Fruit fly (Drosophila melanogaster): ENCODE results near the gene MED24.

The MED24 gene

DNA sequence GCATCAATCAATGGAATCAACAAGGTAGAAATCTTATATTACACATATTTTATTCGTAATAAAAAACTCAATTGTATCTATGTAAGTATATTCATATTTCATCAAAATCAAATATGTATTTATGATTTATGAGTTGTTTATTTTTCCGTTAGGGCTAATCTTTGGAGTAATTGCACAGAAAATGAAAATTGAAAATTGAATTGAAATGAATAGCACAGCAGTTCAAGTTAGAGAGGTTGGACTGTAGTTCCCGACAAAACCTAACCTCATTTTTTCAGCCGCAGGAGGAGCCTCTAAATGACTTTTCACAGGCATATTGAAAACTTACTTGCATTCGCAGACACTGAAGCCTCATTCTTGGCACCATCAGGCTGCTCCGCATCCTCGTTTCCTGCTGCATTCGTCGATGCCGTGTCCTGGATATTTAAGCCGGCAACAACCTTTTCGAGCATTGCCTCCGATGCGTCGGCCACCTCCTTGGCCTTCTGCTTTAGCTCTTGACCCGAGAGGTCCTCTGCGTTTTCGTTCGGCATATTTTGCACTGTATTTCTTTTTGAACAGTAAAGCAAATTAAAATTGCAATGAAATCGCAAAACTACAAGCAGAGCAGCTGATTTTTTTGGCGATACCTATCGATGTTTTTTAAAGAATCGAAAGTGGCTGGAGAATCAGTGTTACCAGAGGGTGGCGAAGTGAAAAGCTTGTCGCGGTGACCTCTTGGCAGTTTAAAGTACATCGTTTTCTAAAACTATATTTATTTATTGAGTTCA, 13.1 kb upstream of the MED24 start, which contains the start of gene Nmt (continued):
- no peak for TF ChIP-seq HmgD (GFP tag; optimal IDR thresholded peaks at IDR 0.05)
- no peak for TF ChIP-seq ara (GFP tag; IDR thresholded peaks at IDR 0.05)
- peak; percentile 80 for TF ChIP-seq Bgb (GFP tag; IDR thresholded peaks at IDR 0.05; ENCODE audit: partially characterized antibody)
- no peak for TF ChIP-seq Dfd (GFP tag; optimal IDR thresholded peaks at IDR 0.05)
- TF ChIP-seq lilli (GFP tag; optimal IDR thresholded peaks at IDR 0.05) = peak; percentile 59
- no peak for TF ChIP-seq CG1647 (GFP tag; optimal IDR thresholded peaks at IDR 0.05)
- TF ChIP-seq dpn (GFP tag; optimal IDR thresholded peaks at IDR 0.05) = peak in 1 of 2 experiments; percentile 26
- TF ChIP-seq HLH54F (GFP tag; optimal IDR thresholded peaks at IDR 0.05) = no peak
- TF ChIP-seq CG1024 (GFP tag; IDR thresholded peaks at IDR 0.05) = no peak
- peak; percentile 30 for TF ChIP-seq Hsf (GFP tag; optimal IDR thresholded peaks at IDR 0.05)
- TF ChIP-seq lov (optimal IDR thresholded peaks at IDR 0.05) = no peak
- no peak for TF ChIP-seq lov (GFP tag; IDR thresholded peaks at IDR 0.05)
- peak; percentile 18 for TF ChIP-seq CG13424 (tag; optimal IDR thresholded peaks at IDR 0.05)
- TF ChIP-seq CG6813 (GFP tag; optimal IDR thresholded peaks at IDR 0.05) = no peak
- TF ChIP-seq HHEX (GFP tag; optimal IDR thresholded peaks at IDR 0.05) = no peak
- peak; percentile 11 for TF ChIP-seq CG2116 (GFP tag; optimal IDR thresholded peaks at IDR 0.05)
- TF ChIP-seq lola (GFP tag; optimal IDR thresholded peaks at IDR 0.05) = peak in 1 of 3 experiments; percentile 5
- no peak for TF ChIP-seq CG4404 (GFP tag; IDR thresholded peaks at IDR 0.05)
- peak; percentile 17 for TF ChIP-seq Dek (tag; optimal IDR thresholded peaks at IDR 0.05)
- peak; percentile 6 for TF ChIP-seq dmrt11E (tag; optimal IDR thresholded peaks at IDR 0.05)
- peak; percentile 71 for TF ChIP-seq sens (GFP tag)
- TF ChIP-seq CG13775 (GFP tag; optimal IDR thresholded peaks at IDR 0.05) = peak; percentile 7
- TF ChIP-seq CG8359 (GFP tag; optimal IDR thresholded peaks at IDR 0.05; ENCODE audit: borderline replicate concordance) = no peak
- peak; percentile 40 for TF ChIP-seq CG7839 (tag; optimal IDR thresholded peaks at IDR 0.05)
- TF ChIP-seq Pdp1 (GFP tag; optimal IDR thresholded peaks at IDR 0.05) = peak in 1 of 2 experiments; percentile 4
- no peak for TF ChIP-seq Vsx1 (GFP tag; optimal IDR thresholded peaks at IDR 0.05)
- no peak for TF ChIP-seq bcd (GFP tag; optimal IDR thresholded peaks at IDR 0.05)
- no peak for TF ChIP-seq sima (GFP tag; optimal IDR thresholded peaks at IDR 0.05)
- TF ChIP-seq sd (tag; optimal IDR thresholded peaks at IDR 0.05) = no peak
- no peak for TF ChIP-seq Oaz (GFP tag; IDR thresholded peaks at IDR 0.05)
- TF ChIP-seq fd3F (GFP tag; optimal IDR thresholded peaks at IDR 0.05) = peak; percentile 7
- peak; percentile 5 for TF ChIP-seq az2 (GFP tag; optimal IDR thresholded peaks at IDR 0.05)
- peak in 1 of 2 experiments; percentile 18 for TF ChIP-seq Hr78 (GFP tag; optimal IDR thresholded peaks at IDR 0.05)
- TF ChIP-seq CG7786 (GFP tag; optimal IDR thresholded peaks at IDR 0.05) = peak; percentile 6
- TF ChIP-seq CrebB (tag; optimal IDR thresholded peaks at IDR 0.05) = no peak
- TF ChIP-seq CG16779 (GFP tag; IDR thresholded peaks at IDR 0.05) = no peak
- no peak for TF ChIP-seq pnt (GFP tag; optimal IDR thresholded peaks at IDR 0.05)
- peak; percentile 58 for TF ChIP-seq Xbp1 (GFP tag; optimal IDR thresholded peaks at IDR 0.05)
- TF ChIP-seq Hr3 (GFP tag; optimal IDR thresholded peaks at IDR 0.05) = no peak
- TF ChIP-seq CG31441 (GFP tag; IDR thresholded peaks at IDR 0.05) = no peak
- TF ChIP-seq hkb (optimal IDR thresholded peaks at IDR 0.05) = no peak
- TF ChIP-seq hkb (GFP tag; IDR thresholded peaks at IDR 0.05) = 0 out of 2 replicates have a peak, but pooled peaks have one; percentile 26
- TF ChIP-seq stwl (tag; optimal IDR thresholded peaks at IDR 0.05) = peak; percentile 52
- no peak for TF ChIP-seq crc (GFP tag; optimal IDR thresholded peaks at IDR 0.05)
- no peak for TF ChIP-seq wdn (GFP tag; IDR thresholded peaks at IDR 0.05)
- TF ChIP-seq nmo (GFP tag; optimal IDR thresholded peaks at IDR 0.05) = no peak
- TF ChIP-seq run (tag; optimal IDR thresholded peaks at IDR 0.05) = no peak
- TF ChIP-seq CG2889 (GFP tag; IDR thresholded peaks at IDR 0.05) = 0 out of 3 replicates have a peak, but pooled peaks have one; percentile 33
- no peak for TF ChIP-seq ham (GFP tag; IDR thresholded peaks at IDR 0.05)

All from whole organism, embryonic.